Worm (Caenorhabditis elegans) whole organism, young adult: Measurements from ENCODE around the gene glrx-5.

Experiments used
- B0019.2 ChIP-seq: fragments of 200-800 bp; sonication (Bioruptor generic); conservative IDR thresholded peaks from 2 replicates; pipeline ENCODE4 v1.3.6; 2022; ENCODE audit warnings: missing genetic modification reagents, missing genetic modification characterization, missing compliant biosample characterization
- C17E4.6 ChIP-seq: fragments of 200-800 bp; sonication (Bioruptor generic); IDR thresholded peaks from 2 replicates; pipeline ENCODE4 v1.3.6; 2022; ENCODE audit warnings: missing genetic modification reagents, missing genetic modification characterization, missing compliant biosample characterization
- F23B12.7 ChIP-seq: sonication (generic microtip); optimal IDR thresholded peaks from 2 replicates; lab custom pipeline; 2017; ENCODE audit warnings: missing genetic modification characterization, mild to moderate bottlenecking, missing compliant biosample characterization, antibody characterized with exemption, moderate library complexity; ENCODE audit not compliant: insufficient read depth
- F33H1.4 ChIP-seq: fragments of 200-800 bp; sonication (Bioruptor generic); IDR thresholded peaks from 2 replicates; pipeline ENCODE4 v1.3.6; 2022; ENCODE audit warnings: missing genetic modification reagents, missing genetic modification characterization, missing compliant biosample characterization
- F37B4.10 ChIP-seq: fragments of 200-800 bp; sonication (Bioruptor generic); IDR thresholded peaks from 2 replicates; pipeline ENCODE4 v1.3.6; 2022; ENCODE audit warnings: missing genetic modification characterization, missing compliant biosample characterization
- K11D2.4 ChIP-seq: fragments of 200-800 bp; sonication (Bioruptor generic); IDR thresholded peaks from 2 replicates; pipeline ENCODE4 v1.3.6; 2022; ENCODE audit warnings: missing genetic modification reagents, missing genetic modification characterization, missing compliant biosample characterization
- ZK185.1 ChIP-seq: sonication (generic microtip); optimal IDR thresholded peaks from 2 replicates; lab custom pipeline; 2016; ENCODE audit warnings: mild to moderate bottlenecking, missing genetic modification characterization, missing compliant biosample characterization; ENCODE audit not compliant: poor library complexity, severe bottlenecking
- cebp-1 ChIP-seq, 2 experiments: fragments of 200-800 bp in 1 of 2; sonication (Bioruptor generic) in 1 of 2; sonication (generic microtip) in 1 of 2; IDR thresholded peaks in 1 of 2; optimal IDR thresholded peaks in 1 of 2; 2 replicates each; pipeline versions ENCODE4 v1.3.6 to Lab custom; 2017 to 2022; ENCODE audit warnings: missing compliant biosample characterization in 2 of 2, missing genetic modification characterization in 2 of 2, mild to moderate bottlenecking in 1 of 2, missing genetic modification reagents in 1 of 2, moderate library complexity in 1 of 2
- ceh-27 ChIP-seq: fragments of 200-800 bp; sonication (Bioruptor generic); optimal IDR thresholded peaks from 2 replicates; lab custom pipeline; 2018; ENCODE audit warnings: mild to moderate bottlenecking, missing genetic modification characterization, moderate library complexity, missing compliant biosample characterization
- ceh-58 ChIP-seq: fragments of 200-800 bp; sonication (Bioruptor generic); IDR thresholded peaks from 2 replicates; pipeline ENCODE4 v1.3.6; 2022; ENCODE audit warnings: missing genetic modification characterization, missing compliant biosample characterization
- ceh-79 ChIP-seq: sonication (generic microtip); optimal IDR thresholded peaks from 2 replicates; lab custom pipeline; 2017; ENCODE audit warnings: mild to moderate bottlenecking, missing genetic modification characterization, missing compliant biosample characterization
- chd-7 ChIP-seq: sonication (generic microtip); optimal IDR thresholded peaks from 2 replicates; lab custom pipeline; 2016; ENCODE audit warnings: mild to moderate bottlenecking, missing genetic modification characterization, moderate library complexity, missing compliant biosample characterization
- dox-1 ChIP-seq: fragments of 200-800 bp; sonication (Bioruptor generic); IDR thresholded peaks from 2 replicates; pipeline ENCODE4 v1.3.6; 2022; ENCODE audit warnings: missing genetic modification reagents, missing genetic modification characterization, missing compliant biosample characterization
- efl-1 ChIP-seq: fragments of 150-350 bp; optimal IDR thresholded peaks from 2 replicates; lab custom pipeline; 2014; ENCODE audit warnings: missing biosample characterization, missing genetic modification reagents, missing genetic modification characterization
- egl-18 ChIP-seq: fragments of 200-800 bp; sonication (Bioruptor generic); IDR thresholded peaks from 2 replicates; pipeline ENCODE4 v1.3.6; 2022; ENCODE audit warnings: missing genetic modification reagents, missing genetic modification characterization, missing compliant biosample characterization
- gei-17 ChIP-seq: fragments of 200-800 bp; sonication (Bioruptor generic); optimal IDR thresholded peaks from 2 replicates; lab custom pipeline; 2018; ENCODE audit warnings: mild to moderate bottlenecking, missing genetic modification characterization, missing compliant biosample characterization
- him-1 ChIP-seq: sonication (generic microtip); optimal IDR thresholded peaks from 2 replicates; lab custom pipeline; 2016; ENCODE audit warnings: missing genotype, missing genetic modification reagents, missing genetic modification characterization, missing compliant biosample characterization
- hlh-12 ChIP-seq: sonication (generic microtip); optimal IDR thresholded peaks from 2 replicates; lab custom pipeline; 2016; ENCODE audit warnings: missing genetic modification characterization, missing compliant biosample characterization
- hmg-1.2 ChIP-seq: fragments of 200-800 bp; sonication (Bioruptor generic); IDR thresholded peaks from 2 replicates; pipeline ENCODE4 v1.3.6; 2022; ENCODE audit warnings: missing genetic modification reagents, missing genetic modification characterization, missing compliant biosample characterization
- hsf-1 ChIP-seq: fragments of 200-800 bp; sonication (Bioruptor generic); IDR thresholded peaks from 2 replicates; pipeline ENCODE4 v1.3.6; 2022; ENCODE audit warnings: missing genetic modification reagents, missing genetic modification characterization, missing compliant biosample characterization
- let-526 ChIP-seq: fragments of 200-800 bp; sonication (Bioruptor generic); IDR thresholded peaks from 2 replicates; pipeline ENCODE4 v1.3.6; 2022; ENCODE audit warnings: missing genetic modification reagents, missing genetic modification characterization, missing compliant biosample characterization
- lin-26 ChIP-seq: fragments of 200-800 bp; sonication (Bioruptor generic); IDR thresholded peaks from 2 replicates; pipeline ENCODE4 v1.3.6; 2022; ENCODE audit warnings: missing genetic modification reagents, missing genetic modification characterization, missing compliant biosample characterization
- lin-54 ChIP-seq: fragments of 200-800 bp; sonication (Bioruptor generic); optimal IDR thresholded peaks from 2 replicates; lab custom pipeline; 2018; ENCODE audit warnings: mild to moderate bottlenecking, missing genetic modification characterization, missing compliant biosample characterization
- lir-1 ChIP-seq: fragments of 200-800 bp; sonication (Bioruptor generic); conservative IDR thresholded peaks from 2 replicates; pipeline ENCODE4 v1.3.6; 2022; ENCODE audit warnings: missing genetic modification reagents, missing genetic modification characterization, missing compliant biosample characterization
- madf-10 ChIP-seq: sonication (generic microtip); optimal IDR thresholded peaks from 2 replicates; lab custom pipeline; 2016; ENCODE audit warnings: mild to moderate bottlenecking, missing genetic modification characterization, missing compliant biosample characterization
- mcd-1 ChIP-seq: fragments of 200-800 bp; sonication (Bioruptor generic); IDR thresholded peaks from 2 replicates; pipeline ENCODE4 v1.3.6; 2022; ENCODE audit warnings: missing genetic modification reagents, missing genetic modification characterization, missing compliant biosample characterization
- mes-4 ChIP-seq: sonication (generic microtip); optimal IDR thresholded peaks from 2 replicates; lab custom pipeline; 2016; ENCODE audit warnings: missing genotype, missing genetic modification characterization, missing compliant biosample characterization
- nfya-1 ChIP-seq: sonication (generic microtip); optimal IDR thresholded peaks from 2 replicates; lab custom pipeline; 2017; ENCODE audit warnings: antibody characterized with exemption, missing compliant biosample characterization, missing genetic modification characterization, borderline replicate concordance; ENCODE audit not compliant: insufficient read depth
- nfyb-1 ChIP-seq: fragments of 200-800 bp; sonication (Bioruptor generic); IDR thresholded peaks from 2 replicates; pipeline ENCODE4 v1.3.6; 2022; ENCODE audit warnings: missing genetic modification reagents, missing genetic modification characterization, missing compliant biosample characterization
- nhr-179 ChIP-seq: sonication (generic microtip); optimal IDR thresholded peaks from 2 replicates; lab custom pipeline; 2016; ENCODE audit warnings: mild to moderate bottlenecking, missing genetic modification characterization, missing compliant biosample characterization
- pbrm-1 ChIP-seq: fragments of 200-800 bp; sonication (Bioruptor generic); IDR thresholded peaks from 2 replicates; pipeline ENCODE4 v1.3.6; 2022; ENCODE audit warnings: missing genetic modification reagents, missing genetic modification characterization, missing compliant biosample characterization
- rcor-1 ChIP-seq: fragments of 200-800 bp; sonication (Bioruptor generic); IDR thresholded peaks from 2 replicates; pipeline ENCODE4 v1.3.6; 2022; ENCODE audit warnings: missing genetic modification reagents, missing genetic modification characterization, missing compliant biosample characterization
- snpc-3.4 ChIP-seq: sonication (generic microtip); optimal IDR thresholded peaks from 2 replicates; lab custom pipeline; 2017; ENCODE audit warnings: missing genetic modification characterization, mild to moderate bottlenecking, missing compliant biosample characterization, antibody characterized with exemption, moderate library complexity, missing genotype, missing genetic modification reagents
- snpc-4 ChIP-seq, 5 experiments: fragments of 150-350 bp in 1 of 5; sonication (generic microtip) in 4 of 5; optimal IDR thresholded peaks; 2 replicates each; lab custom pipeline; 2014 to 2018; ENCODE audit warnings: missing genetic modification characterization in 5 of 5, missing biosample characterization in 3 of 5, antibody characterized with exemption in 2 of 5, mild to moderate bottlenecking in 2 of 5, missing compliant biosample characterization in 2 of 5, missing genotype in 2 of 5, moderate library complexity in 2 of 5, missing genetic modification reagents in 1 of 5
- sptf-2 ChIP-seq: fragments of 200-800 bp; sonication (Bioruptor generic); optimal IDR thresholded peaks from 2 replicates; lab custom pipeline; 2018; ENCODE audit warnings: mild to moderate bottlenecking, missing genetic modification characterization, missing compliant biosample characterization
- tbp1 ChIP-seq: fragments of 200-800 bp; sonication (Bioruptor generic); optimal IDR thresholded peaks from 2 replicates; lab custom pipeline; 2018; ENCODE audit warnings: mild to moderate bottlenecking, missing genetic modification characterization, missing compliant biosample characterization
- zfh-2 ChIP-seq: fragments of 200-800 bp; sonication (Bioruptor generic); conservative IDR thresholded peaks from 2 replicates; pipeline ENCODE4 v1.3.6; 2022; ENCODE audit warnings: missing genetic modification reagents, missing genetic modification characterization, missing compliant biosample characterization
- ztf-28 ChIP-seq: fragments of 200-800 bp; sonication (Bioruptor generic); IDR thresholded peaks from 2 replicates; pipeline ENCODE4 v1.3.6; 2022; ENCODE audit warnings: missing genetic modification reagents, missing genetic modification characterization, missing compliant biosample characterization

The glrx-5 gene

DNA sequence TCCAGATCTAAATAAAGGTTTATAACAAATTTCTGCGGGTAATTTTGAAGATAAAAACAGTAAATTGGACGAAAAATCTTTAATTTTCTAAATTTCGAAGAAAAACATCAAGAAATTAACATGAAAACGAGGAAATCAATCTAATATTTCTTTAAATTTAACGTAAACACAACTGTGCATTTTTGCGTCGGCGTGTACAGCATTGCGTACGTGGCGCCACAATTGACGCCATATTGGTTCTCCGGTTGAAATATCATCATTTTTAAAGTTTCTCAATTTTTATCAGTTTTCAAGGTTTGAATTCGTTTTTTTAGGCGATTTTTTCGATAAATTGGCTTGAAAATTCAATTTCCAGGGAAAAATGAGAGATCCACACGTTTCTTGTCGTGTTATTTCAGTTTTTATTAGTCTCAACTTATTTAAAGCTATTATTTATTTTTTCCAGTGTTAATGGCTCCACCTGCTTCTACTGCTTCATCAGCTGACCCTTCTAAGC lies 3.6 kb downstream of the glrx-5 start, which contains the start of gene rpt-6 (continued):
- no peak for TF ChIP-seq nhr-179 (tag; lab: Kevin White, UChicago)
- TF ChIP-seq ZK185.1, result no peak
- no peak for TF ChIP-seq lin-26
- no peak for TF ChIP-seq mes-4 (tag; lab: Kevin White, UChicago)
- no peak for TF ChIP-seq sptf-2 (GFP tag; lab: Kevin White, UChicago)
- no peak for TF ChIP-seq hsf-1 (GFP tag; lab: Robert Waterston, UW)
- TF ChIP-seq F33H1.4 (GFP tag; lab: Robert Waterston, UW), result 0 out of 2 replicates have a peak, but pooled peaks have one; percentile 28
- no peak for TF ChIP-seq cebp-1 (GFP tag; IDR thresholded peaks at IDR 0.05; lab: Robert Waterston, UW)
- TF ChIP-seq cebp-1 (tag; optimal IDR thresholded peaks at IDR 0.05; lab: Kevin White, UChicago), result peak; percentile 30
- no peak for TF ChIP-seq ztf-28 (GFP tag; lab: Robert Waterston, UW)
- TF ChIP-seq him-1 (tag; lab: Kevin White, UChicago), result no peak
- no peak for TF ChIP-seq chd-7
- TF ChIP-seq K11D2.4 (GFP tag; lab: Robert Waterston, UW), result no peak
- TF ChIP-seq madf-10, result no peak
- no peak for TF ChIP-seq ceh-58 (GFP tag; lab: Robert Waterston, UW)
- no peak for TF ChIP-seq dox-1 (GFP tag; lab: Robert Waterston, UW)
- TF ChIP-seq F23B12.7, result peak; percentile 44
- TF ChIP-seq rcor-1, result no peak
- no peak for TF ChIP-seq B0019.2 (GFP tag; lab: Robert Waterston, UW)
- TF ChIP-seq hlh-12 (tag; lab: Kevin White, UChicago), result no peak
- no peak for TF ChIP-seq let-526 (GFP tag; lab: Robert Waterston, UW)
- TF ChIP-seq nfyb-1, result 0 out of 2 replicates have a peak, but pooled peaks have one; percentile 9
- no peak for TF ChIP-seq nfya-1 (tag; lab: Kevin White, UChicago)
- TF ChIP-seq egl-18 (GFP tag; lab: Robert Waterston, UW), result no peak
- TF ChIP-seq ceh-79, result no peak
- no peak for TF ChIP-seq F37B4.10 (GFP tag; lab: Robert Waterston, UW)
- TF ChIP-seq lir-1 (GFP tag; lab: Robert Waterston, UW), result no peak
- no peak for TF ChIP-seq zfh-2
- peak; percentile 50 for TF ChIP-seq snpc-3.4 (tag; lab: Kevin White, UChicago)
- TF ChIP-seq mcd-1, result peak; percentile 63
- TF ChIP-seq pbrm-1 (GFP tag; lab: Robert Waterston, UW), result 0 out of 2 replicates have a peak, but pooled peaks have one; percentile 39
- TF ChIP-seq tbp1 (GFP tag; lab: Kevin White, UChicago), result peak; percentile 18

DNA sequence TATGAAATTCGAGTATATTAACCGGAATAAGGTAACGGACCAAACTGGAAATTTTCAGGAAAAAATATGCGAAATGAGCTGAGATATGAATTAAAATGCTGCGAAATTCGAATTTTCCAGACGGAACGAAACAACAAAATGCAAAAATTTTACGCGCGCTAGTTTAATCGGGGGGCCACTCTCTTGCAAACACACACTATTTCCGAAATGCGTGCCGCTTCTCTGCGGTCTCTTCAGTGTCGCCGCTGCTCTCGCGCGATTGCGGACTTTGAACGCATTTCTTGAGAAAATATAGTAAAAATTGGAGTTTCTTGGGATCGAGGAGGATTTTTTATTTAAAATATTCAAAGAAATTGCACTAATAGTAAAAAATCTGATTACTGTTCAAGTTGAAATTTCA lies 4.2 kb downstream of the glrx-5 start:
- TF ChIP-seq mcd-1, result peak; percentile 42
- peak; percentile 72 for TF ChIP-seq pbrm-1 (GFP tag; lab: Robert Waterston, UW)
- TF ChIP-seq lin-54, result peak; percentile 22
- TF ChIP-seq snpc-4 (GFP tag; optimal IDR thresholded peaks at IDR 0.05; lab: Kevin White, UChicago), result no peak
- TF ChIP-seq snpc-4 (tag; optimal IDR thresholded peaks at IDR 0.05; lab: Kevin White, UChicago), result no peak
- TF ChIP-seq ceh-27 (GFP tag; lab: Kevin White, UChicago), result peak; percentile 6
- no peak for TF ChIP-seq cebp-1 (GFP tag; IDR thresholded peaks at IDR 0.05; lab: Robert Waterston, UW)
- TF ChIP-seq cebp-1 (tag; optimal IDR thresholded peaks at IDR 0.05; lab: Kevin White, UChicago), result peak; percentile 2
- TF ChIP-seq gei-17, result no peak
- TF ChIP-seq C17E4.6 (GFP tag; lab: Robert Waterston, UW), result no peak
- TF ChIP-seq dox-1 (GFP tag; lab: Robert Waterston, UW), result no peak
- TF ChIP-seq hmg-1.2 (GFP tag; lab: Robert Waterston, UW), result peak; percentile 97
- peak; percentile 26 for TF ChIP-seq efl-1 (GFP tag; lab: Kevin White, UChicago)
